Worm (Caenorhabditis elegans) whole organism, young adult: ENCODE measurements around the gene memb-2.
A peak's percentile ranks its signal among the peaks of the same experiment; 100 is the strongest.

Experiments
- B0336.3 ChIP-seq: fragments of 200-800 bp; sonication (Bioruptor generic); IDR thresholded peaks from 2 replicates; pipeline ENCODE4 v1.3.6; 2022; ENCODE audit warnings: missing genetic modification characterization, missing compliant biosample characterization
- C17E4.6 ChIP-seq: fragments of 200-800 bp; sonication (Bioruptor generic); IDR thresholded peaks from 2 replicates; pipeline ENCODE4 v1.3.6; 2022; ENCODE audit warnings: missing genetic modification reagents, missing genetic modification characterization, missing compliant biosample characterization
- D2030.7 ChIP-seq: fragments of 200-800 bp; sonication (Bioruptor generic); IDR thresholded peaks from 2 replicates; pipeline ENCODE4 v1.3.6; 2022; ENCODE audit warnings: missing genetic modification reagents, missing genetic modification characterization, missing compliant biosample characterization
- F49E8.2 ChIP-seq: sonication (generic microtip); optimal IDR thresholded peaks from 3 replicates; lab custom pipeline; 2017; ENCODE audit warnings: missing genetic modification characterization, mild to moderate bottlenecking, missing compliant biosample characterization, antibody characterized with exemption, moderate library complexity; ENCODE audit not compliant: insufficient read depth
- Y53G8AR.9 ChIP-seq: fragments of 200-800 bp; sonication (Bioruptor generic); conservative IDR thresholded peaks from 2 replicates; pipeline ENCODE4 v1.3.6; 2022; ENCODE audit warnings: missing genetic modification reagents, missing genetic modification characterization, missing compliant biosample characterization
- Y79H2A.3 ChIP-seq: fragments of 200-800 bp; sonication (Bioruptor generic); conservative IDR thresholded peaks from 2 replicates; pipeline ENCODE4 v1.3.6; 2022; ENCODE audit warnings: missing genetic modification reagents, missing genetic modification characterization, missing compliant biosample characterization
- ZK185.1 ChIP-seq: sonication (generic microtip); optimal IDR thresholded peaks from 2 replicates; lab custom pipeline; 2016; ENCODE audit warnings: mild to moderate bottlenecking, missing genetic modification characterization, missing compliant biosample characterization; ENCODE audit not compliant: poor library complexity, severe bottlenecking
- aptf-3 ChIP-seq: fragments of 200-800 bp; sonication (Bioruptor generic); IDR thresholded peaks from 2 replicates; pipeline ENCODE4 v1.3.6; 2022; ENCODE audit warnings: missing genetic modification characterization, missing compliant biosample characterization
- attf-5 ChIP-seq: fragments of 200-800 bp; sonication (Bioruptor generic); optimal IDR thresholded peaks from 2 replicates; lab custom pipeline; 2018; ENCODE audit warnings: mild to moderate bottlenecking, missing genetic modification characterization, missing compliant biosample characterization
- bed-1 ChIP-seq: fragments of 200-800 bp; sonication (Bioruptor generic); IDR thresholded peaks from 2 replicates; pipeline ENCODE4 v1.3.6; 2022; ENCODE audit warnings: missing genetic modification reagents, missing genetic modification characterization, missing compliant biosample characterization
- bed-2 ChIP-seq: fragments of 200-800 bp; sonication (Bioruptor generic); IDR thresholded peaks from 2 replicates; pipeline ENCODE4 v1.3.6; 2022; ENCODE audit warnings: missing genetic modification reagents, missing genetic modification characterization, missing compliant biosample characterization
- cebp-2 ChIP-seq: fragments of 200-800 bp; sonication (Bioruptor generic); IDR thresholded peaks from 2 replicates; pipeline ENCODE4 v1.3.6; 2022; ENCODE audit warnings: missing genetic modification characterization, missing compliant biosample characterization
- ceh-27 ChIP-seq: fragments of 200-800 bp; sonication (Bioruptor generic); optimal IDR thresholded peaks from 2 replicates; lab custom pipeline; 2018; ENCODE audit warnings: mild to moderate bottlenecking, missing genetic modification characterization, moderate library complexity, missing compliant biosample characterization
- ceh-91 ChIP-seq: fragments of 200-800 bp; sonication (Bioruptor generic); IDR thresholded peaks from 2 replicates; pipeline ENCODE4 v1.3.6; 2022; ENCODE audit warnings: missing genetic modification reagents, missing genetic modification characterization, missing compliant biosample characterization
- dpl-1 ChIP-seq: fragments of 150-350 bp; optimal IDR thresholded peaks from 2 replicates; lab custom pipeline; 2014; ENCODE audit warnings: missing biosample characterization, missing genetic modification reagents, missing genetic modification characterization
- egl-44 ChIP-seq: fragments of 200-800 bp; sonication (Bioruptor generic); IDR thresholded peaks from 2 replicates; pipeline ENCODE4 v1.3.6; 2022; ENCODE audit warnings: missing genetic modification reagents, missing genetic modification characterization, missing compliant biosample characterization
- fkh-3 ChIP-seq: sonication (generic microtip); optimal IDR thresholded peaks from 2 replicates; lab custom pipeline; 2016; ENCODE audit warnings: mild to moderate bottlenecking, missing genetic modification characterization, missing compliant biosample characterization
- gei-17 ChIP-seq: fragments of 200-800 bp; sonication (Bioruptor generic); optimal IDR thresholded peaks from 2 replicates; lab custom pipeline; 2018; ENCODE audit warnings: mild to moderate bottlenecking, missing genetic modification characterization, missing compliant biosample characterization
- him-1 ChIP-seq: sonication (generic microtip); optimal IDR thresholded peaks from 2 replicates; lab custom pipeline; 2016; ENCODE audit warnings: missing genotype, missing genetic modification reagents, missing genetic modification characterization, missing compliant biosample characterization
- hmg-1.2 ChIP-seq: fragments of 200-800 bp; sonication (Bioruptor generic); IDR thresholded peaks from 2 replicates; pipeline ENCODE4 v1.3.6; 2022; ENCODE audit warnings: missing genetic modification reagents, missing genetic modification characterization, missing compliant biosample characterization
- hmg-20 ChIP-seq: fragments of 200-800 bp; sonication (Bioruptor generic); IDR thresholded peaks from 2 replicates; pipeline ENCODE4 v1.3.6; 2022; ENCODE audit warnings: missing genetic modification reagents, missing genetic modification characterization, missing compliant biosample characterization
- hrde-1 ChIP-seq: sonication (generic microtip); optimal IDR thresholded peaks from 2 replicates; lab custom pipeline; 2016; ENCODE audit warnings: missing genetic modification characterization, mild to moderate bottlenecking, missing compliant biosample characterization, moderate library complexity, missing genotype, missing genetic modification reagents, borderline replicate concordance
- lag-1 ChIP-seq: fragments of 200-800 bp; sonication (Bioruptor generic); IDR thresholded peaks from 2 replicates; pipeline ENCODE4 v1.3.6; 2022; ENCODE audit warnings: missing genetic modification reagents, missing genetic modification characterization, missing compliant biosample characterization
- let-526 ChIP-seq: fragments of 200-800 bp; sonication (Bioruptor generic); IDR thresholded peaks from 2 replicates; pipeline ENCODE4 v1.3.6; 2022; ENCODE audit warnings: missing genetic modification reagents, missing genetic modification characterization, missing compliant biosample characterization
- let-607 ChIP-seq, 2 experiments: fragments of 200-800 bp in 1 of 2; sonication (Bioruptor generic) in 1 of 2; sonication (generic microtip) in 1 of 2; optimal IDR thresholded peaks; 2 replicates each; lab custom pipeline; 2016 to 2018; ENCODE audit warnings: mild to moderate bottlenecking in 2 of 2, missing compliant biosample characterization in 2 of 2, missing genetic modification characterization in 2 of 2, moderate library complexity in 2 of 2, missing genotype in 1 of 2
- lin-26 ChIP-seq: fragments of 200-800 bp; sonication (Bioruptor generic); IDR thresholded peaks from 2 replicates; pipeline ENCODE4 v1.3.6; 2022; ENCODE audit warnings: missing genetic modification reagents, missing genetic modification characterization, missing compliant biosample characterization
- lin-40 ChIP-seq: sonication (generic microtip); optimal IDR thresholded peaks from 2 replicates; lab custom pipeline; 2016; ENCODE audit warnings: missing genetic modification characterization, mild to moderate bottlenecking, missing compliant biosample characterization, missing genotype, missing genetic modification reagents
- lsl-1 ChIP-seq: fragments of 200-800 bp; sonication (Bioruptor generic); optimal IDR thresholded peaks from 2 replicates; lab custom pipeline; 2018; ENCODE audit warnings: mild to moderate bottlenecking, missing genetic modification characterization, moderate library complexity, missing compliant biosample characterization
- madf-3 ChIP-seq: fragments of 200-800 bp; sonication (Bioruptor generic); IDR thresholded peaks from 2 replicates; pipeline ENCODE4 v1.3.6; 2022; ENCODE audit warnings: missing genetic modification reagents, missing genetic modification characterization, missing compliant biosample characterization
- madf-8 ChIP-seq: fragments of 200-800 bp; sonication (Bioruptor generic); conservative IDR thresholded peaks from 2 replicates; pipeline ENCODE4 v1.3.6; 2022; ENCODE audit warnings: missing genetic modification reagents, missing genetic modification characterization, missing compliant biosample characterization
- nfya-1 ChIP-seq: sonication (generic microtip); optimal IDR thresholded peaks from 2 replicates; lab custom pipeline; 2017; ENCODE audit warnings: antibody characterized with exemption, missing compliant biosample characterization, missing genetic modification characterization, borderline replicate concordance; ENCODE audit not compliant: insufficient read depth
- nfyb-1 ChIP-seq: fragments of 200-800 bp; sonication (Bioruptor generic); IDR thresholded peaks from 2 replicates; pipeline ENCODE4 v1.3.6; 2022; ENCODE audit warnings: missing genetic modification reagents, missing genetic modification characterization, missing compliant biosample characterization
- nhr-120 ChIP-seq: fragments of 200-800 bp; sonication (Bioruptor generic); IDR thresholded peaks from 2 replicates; pipeline ENCODE4 v1.3.6; 2022; ENCODE audit warnings: missing genetic modification characterization, missing compliant biosample characterization
- nhr-179 ChIP-seq: sonication (generic microtip); optimal IDR thresholded peaks from 2 replicates; lab custom pipeline; 2016; ENCODE audit warnings: mild to moderate bottlenecking, missing genetic modification characterization, missing compliant biosample characterization
- nhr-80 ChIP-seq: sonication (generic microtip); optimal IDR thresholded peaks from 2 replicates; lab custom pipeline; 2016; ENCODE audit warnings: missing genetic modification characterization, missing compliant biosample characterization
- pbrm-1 ChIP-seq: fragments of 200-800 bp; sonication (Bioruptor generic); IDR thresholded peaks from 2 replicates; pipeline ENCODE4 v1.3.6; 2022; ENCODE audit warnings: missing genetic modification reagents, missing genetic modification characterization, missing compliant biosample characterization
- rec-8 ChIP-seq, 2 experiments: sonication (generic microtip); optimal IDR thresholded peaks; 2 replicates each; lab custom pipeline; 2016; ENCODE audit warnings: mild to moderate bottlenecking in 2 of 2, missing genetic modification characterization in 2 of 2, missing genetic modification reagents in 2 of 2, missing genotype in 2 of 2, missing biosample characterization in 1 of 2, missing compliant biosample characterization in 1 of 2, moderate library complexity in 1 of 2
- repo-1 ChIP-seq: sonication (generic microtip); optimal IDR thresholded peaks from 2 replicates; lab custom pipeline; 2017; ENCODE audit warnings: mild to moderate bottlenecking, missing genetic modification characterization, missing compliant biosample characterization
- snpc-1.3 ChIP-seq: sonication (generic microtip); optimal IDR thresholded peaks from 2 replicates; lab custom pipeline; 2017; ENCODE audit warnings: missing genetic modification characterization, mild to moderate bottlenecking, missing compliant biosample characterization, antibody characterized with exemption, moderate library complexity, missing genotype, missing genetic modification reagents; ENCODE audit not compliant: insufficient read depth
- snpc-3.4 ChIP-seq: sonication (generic microtip); optimal IDR thresholded peaks from 2 replicates; lab custom pipeline; 2017; ENCODE audit warnings: missing genetic modification characterization, mild to moderate bottlenecking, missing compliant biosample characterization, antibody characterized with exemption, moderate library complexity, missing genotype, missing genetic modification reagents
- sptf-2 ChIP-seq: fragments of 200-800 bp; sonication (Bioruptor generic); optimal IDR thresholded peaks from 2 replicates; lab custom pipeline; 2018; ENCODE audit warnings: mild to moderate bottlenecking, missing genetic modification characterization, missing compliant biosample characterization
- tbp1 ChIP-seq: fragments of 200-800 bp; sonication (Bioruptor generic); optimal IDR thresholded peaks from 2 replicates; lab custom pipeline; 2018; ENCODE audit warnings: mild to moderate bottlenecking, missing genetic modification characterization, missing compliant biosample characterization
- tlf-1 ChIP-seq: fragments of 200-800 bp; sonication (Bioruptor generic); optimal IDR thresholded peaks from 2 replicates; lab custom pipeline; 2018; ENCODE audit warnings: mild to moderate bottlenecking, missing genetic modification characterization, missing compliant biosample characterization
- unc-62 ChIP-seq: fragments of 150-350 bp; optimal IDR thresholded peaks from 2 replicates; lab custom pipeline; 2014; ENCODE audit warnings: missing biosample characterization, missing genetic modification reagents, missing genetic modification characterization
- ztf-18 ChIP-seq: sonication (generic microtip); optimal IDR thresholded peaks from 2 replicates; lab custom pipeline; 2016; ENCODE audit warnings: missing genotype, mild to moderate bottlenecking, missing genetic modification characterization, missing compliant biosample characterization
- ztf-28 ChIP-seq: fragments of 200-800 bp; sonication (Bioruptor generic); IDR thresholded peaks from 2 replicates; pipeline ENCODE4 v1.3.6; 2022; ENCODE audit warnings: missing genetic modification reagents, missing genetic modification characterization, missing compliant biosample characterization
- ztf-3 ChIP-seq: fragments of 200-800 bp; sonication (Bioruptor generic); optimal IDR thresholded peaks from 2 replicates; lab custom pipeline; 2018; ENCODE audit warnings: mild to moderate bottlenecking, missing genetic modification characterization, missing compliant biosample characterization
- ztf-6 ChIP-seq: fragments of 200-800 bp; sonication (Bioruptor generic); IDR thresholded peaks from 2 replicates; pipeline ENCODE4 v1.3.6; 2022; ENCODE audit warnings: missing genetic modification reagents, missing genetic modification characterization, missing compliant biosample characterization

memb-2 gene

ce11 chrV:5584293-5584776 is 35.6 kb downstream of the memb-2 start, which contains the start of gene pas-6 (continued):
- TF ChIP-seq nhr-120 (GFP tag; lab: Robert Waterston, UW): no peak
- no peak for TF ChIP-seq ztf-3 (GFP tag; lab: Kevin White, UChicago)
- TF ChIP-seq Y79H2A.3 (GFP tag; lab: Robert Waterston, UW): no peak
- TF ChIP-seq tlf-1 (GFP tag; lab: Kevin White, UChicago): no peak
- TF ChIP-seq hmg-1.2 (GFP tag; lab: Robert Waterston, UW): peak; percentile 31; the same call in 1 of the 2 replicates
- no peak for TF ChIP-seq attf-5 (GFP tag; lab: Kevin White, UChicago)
- TF ChIP-seq lin-26 (GFP tag; lab: Robert Waterston, UW): no peak
- TF ChIP-seq nhr-80 (tag; lab: Kevin White, UChicago): no peak
- no peak for TF ChIP-seq nhr-179 (tag; lab: Kevin White, UChicago)
- no peak for TF ChIP-seq bed-1
- TF ChIP-seq let-607 (tag; optimal IDR thresholded peaks at IDR 0.05; lab: Kevin White, UChicago): no peak
- TF ChIP-seq D2030.7: peak; percentile 75
- TF ChIP-seq nfyb-1 (GFP tag; lab: Robert Waterston, UW): no peak
- no peak for TF ChIP-seq pbrm-1 (GFP tag; lab: Robert Waterston, UW)
- TF ChIP-seq B0336.3: no peak
- TF ChIP-seq him-1 (tag; lab: Kevin White, UChicago): no peak
- TF ChIP-seq sptf-2 (GFP tag; lab: Kevin White, UChicago): no peak
- TF ChIP-seq snpc-1.3: peak; percentile 37
- TF ChIP-seq ceh-91: peak; percentile 81
- no peak for TF ChIP-seq lin-40 (tag; lab: Kevin White, UChicago)
- TF ChIP-seq tbp1 (GFP tag; lab: Kevin White, UChicago): peak; percentile 35
- no peak for TF ChIP-seq repo-1
- TF ChIP-seq unc-62: no peak
- no peak for TF ChIP-seq egl-44 (GFP tag; lab: Robert Waterston, UW)
- no peak for TF ChIP-seq ztf-28 (GFP tag; lab: Robert Waterston, UW)
- TF ChIP-seq ceh-27 (GFP tag; lab: Kevin White, UChicago): no peak
- no peak for TF ChIP-seq fkh-3
- TF ChIP-seq ZK185.1 (tag; lab: Kevin White, UChicago): no peak
- no peak for TF ChIP-seq Y53G8AR.9 (GFP tag; lab: Robert Waterston, UW)
- TF ChIP-seq cebp-2 (GFP tag; lab: Robert Waterston, UW): no peak
- no peak for TF ChIP-seq ztf-18 (tag; lab: Kevin White, UChicago)
- no peak for TF ChIP-seq bed-2
- TF ChIP-seq dpl-1 (GFP tag; lab: Kevin White, UChicago): peak; percentile 81
- no peak for TF ChIP-seq aptf-3 (GFP tag; lab: Robert Waterston, UW)
- no peak for TF ChIP-seq gei-17 (GFP tag; lab: Kevin White, UChicago)
- peak; percentile 93 for TF ChIP-seq lsl-1 (GFP tag; lab: Kevin White, UChicago)
- no peak for TF ChIP-seq rec-8 (tag; optimal IDR thresholded peaks at IDR 0.05; lab: Kevin White, UChicago)
- no peak for TF ChIP-seq hrde-1 (tag; lab: Kevin White, UChicago)
- TF ChIP-seq F49E8.2 (tag; lab: Kevin White, UChicago): no peak
- no peak for TF ChIP-seq madf-3 (GFP tag; lab: Robert Waterston, UW)
- TF ChIP-seq snpc-3.4 (tag; lab: Kevin White, UChicago): peak; percentile 45
- no peak for TF ChIP-seq let-526 (GFP tag; lab: Robert Waterston, UW)
- TF ChIP-seq C17E4.6 (GFP tag; lab: Robert Waterston, UW): no peak
- TF ChIP-seq ztf-6: no peak
- TF ChIP-seq hmg-20 (GFP tag; lab: Robert Waterston, UW): no peak
- peak; percentile 97 for TF ChIP-seq madf-8 (GFP tag; lab: Robert Waterston, UW)
- TF ChIP-seq nfya-1 (tag; lab: Kevin White, UChicago): no peak
- TF ChIP-seq lag-1 (GFP tag; lab: Robert Waterston, UW): no peak
